Fruit fly (Drosophila melanogaster) whole organism, embryonic: ENCODE results near the gene ScpX.

Experiments
- B-H1 ChIP-seq: fragments of 200-800 bp; sonication (Bioruptor generic); IDR thresholded peaks from 3 replicates; pipeline ENCODE4 v1.3.6; 2022; ENCODE audit warnings: missing biosample characterization, missing genetic modification characterization
- CG10321 ChIP-seq: fragments of 200-800 bp; sonication (Bioruptor generic); IDR thresholded peaks from 2 replicates; pipeline ENCODE4 v1.3.6; 2022; ENCODE audit warnings: missing biosample characterization, missing genetic modification characterization
- CG11085 ChIP-seq: fragments of 200-800 bp; sonication (Bioruptor generic); IDR thresholded peaks from 2 replicates; pipeline ENCODE4 v1.3.6; 2022; ENCODE audit warnings: missing biosample characterization, missing genetic modification characterization
- CG11696 ChIP-seq: fragments of 200-800 bp; sonication (Bioruptor generic); IDR thresholded peaks from 2 replicates; pipeline ENCODE4 v1.3.6; 2022; ENCODE audit warnings: missing biosample characterization, missing genetic modification characterization
- CG12104 ChIP-seq: fragments of 200-800 bp; sonication (Bioruptor generic); optimal IDR thresholded peaks from 3 replicates; lab custom pipeline; 2016; ENCODE audit warnings: missing biosample characterization, missing genetic modification characterization
- CG1233 ChIP-seq: fragments of 200-800 bp; sonication (Bioruptor generic); optimal IDR thresholded peaks from 4 replicates; lab custom pipeline; 2018; ENCODE audit warnings: missing biosample characterization, mild to moderate bottlenecking, missing genetic modification characterization
- CG15601 ChIP-seq: fragments of 200-800 bp; sonication (Bioruptor generic); optimal IDR thresholded peaks from 3 replicates; lab custom pipeline; 2019; ENCODE audit warnings: missing biosample characterization, mild to moderate bottlenecking, missing genetic modification characterization, moderate library complexity
- CG17359 ChIP-seq: fragments of 200-800 bp; sonication (Bioruptor generic); optimal IDR thresholded peaks from 3 replicates; lab custom pipeline; 2018; ENCODE audit warnings: missing biosample characterization, mild to moderate bottlenecking, missing genetic modification characterization, moderate library complexity
- CG18011 ChIP-seq: fragments of 200-800 bp; sonication (Bioruptor generic); optimal IDR thresholded peaks from 2 replicates; lab custom pipeline; 2017; ENCODE audit warnings: missing biosample characterization, missing genetic modification characterization, mild to moderate bottlenecking, moderate library complexity, missing genotype
- CG30020 ChIP-seq: fragments of 200-800 bp; optimal IDR thresholded peaks from 2 replicates; lab custom pipeline; 2019; ENCODE audit warnings: missing biosample characterization, mild to moderate bottlenecking, missing genetic modification characterization, moderate library complexity
- CG34376 ChIP-seq: fragments of 200-800 bp; sonication (Bioruptor generic); optimal IDR thresholded peaks from 2 replicates; lab custom pipeline; 2018; ENCODE audit warnings: missing biosample characterization, mild to moderate bottlenecking, missing genetic modification characterization
- CG6854 ChIP-seq: fragments of 200-800 bp; sonication (Bioruptor generic); optimal IDR thresholded peaks from 3 replicates; lab custom pipeline; 2017; ENCODE audit warnings: missing biosample characterization, mild to moderate bottlenecking, missing genetic modification characterization
- CG7987 ChIP-seq: fragments of 200-800 bp; sonication (Bioruptor generic); optimal IDR thresholded peaks from 2 replicates; lab custom pipeline; 2018; ENCODE audit warnings: missing biosample characterization, mild to moderate bottlenecking, missing genetic modification characterization, moderate library complexity
- CG8290 ChIP-seq, 3 experiments: fragments of 200-800 bp; sonication (Bioruptor generic); optimal IDR thresholded peaks; 2 replicates each; lab custom pipeline; 2016 to 2019; ENCODE audit warnings: missing biosample characterization in 3 of 3, missing genetic modification characterization in 3 of 3, mild to moderate bottlenecking in 2 of 3, moderate library complexity in 1 of 3
- CG9876 ChIP-seq: fragments of 200-800 bp; sonication (Bioruptor generic); optimal IDR thresholded peaks from 2 replicates; lab custom pipeline; 2016; ENCODE audit warnings: missing biosample characterization, missing genetic modification characterization
- Dref ChIP-seq: fragments of 200-800 bp; sonication (Bioruptor generic); IDR thresholded peaks from 2 replicates; pipeline ENCODE4 v1.3.6; 2022; ENCODE audit warnings: missing biosample characterization, missing genetic modification characterization
- HLH3B ChIP-seq: fragments of 200-800 bp; sonication (Bioruptor generic); IDR thresholded peaks from 2 replicates; pipeline ENCODE4 v1.3.6; 2022; ENCODE audit warnings: missing biosample characterization, missing genetic modification characterization
- HLH54F ChIP-seq: fragments of 200-800 bp; sonication (Bioruptor generic); optimal IDR thresholded peaks from 3 replicates; lab custom pipeline; 2016; ENCODE audit warnings: missing biosample characterization, missing genetic modification characterization
- Hey ChIP-seq: fragments of 200-800 bp; sonication (Bioruptor generic); optimal IDR thresholded peaks from 3 replicates; lab custom pipeline; 2018; ENCODE audit warnings: missing biosample characterization, mild to moderate bottlenecking, missing genetic modification characterization
- Hr39 ChIP-seq: fragments of >200 bp; optimal IDR thresholded peaks from 2 replicates; lab custom pipeline; 2017
- Max ChIP-seq: fragments of 200-800 bp; sonication (Bioruptor generic); optimal IDR thresholded peaks from 2 replicates; lab custom pipeline; 2016; ENCODE audit warnings: missing biosample characterization, mild to moderate bottlenecking, missing genetic modification characterization
- Oaz ChIP-seq: fragments of 200-800 bp; sonication (Bioruptor generic); IDR thresholded peaks from 2 replicates; pipeline ENCODE4 v1.3.6; 2022; ENCODE audit warnings: missing biosample characterization, missing genetic modification characterization
- Poxn ChIP-seq: fragments of 200-800 bp; sonication (Bioruptor generic); IDR thresholded peaks from 2 replicates; pipeline ENCODE4 v1.3.6; 2022; ENCODE audit warnings: missing biosample characterization, missing genetic modification characterization
- TFAM ChIP-seq: fragments of 200-800 bp; sonication (Bioruptor generic); optimal IDR thresholded peaks from 2 replicates; lab custom pipeline; 2017; ENCODE audit warnings: missing biosample characterization, missing genetic modification characterization, inconsistent platforms
- Vsx1 ChIP-seq: fragments of 200-800 bp; sonication (Bioruptor generic); optimal IDR thresholded peaks from 2 replicates; lab custom pipeline; 2017; ENCODE audit warnings: missing biosample characterization, mild to moderate bottlenecking, missing genetic modification characterization, missing genetic modification reagents
- cad ChIP-seq: fragments of >200 bp; optimal IDR thresholded peaks from 2 replicates; lab custom pipeline; 2017; ENCODE audit warnings: missing biosample characterization, missing genetic modification characterization
- cato ChIP-seq: fragments of 200-800 bp; sonication (Bioruptor generic); optimal IDR thresholded peaks from 2 replicates; lab custom pipeline; 2016; ENCODE audit warnings: missing biosample characterization, missing genetic modification characterization, borderline replicate concordance
- caup ChIP-seq: fragments of 200-800 bp; sonication (Bioruptor generic); optimal IDR thresholded peaks from 3 replicates; lab custom pipeline; 2017; ENCODE audit warnings: missing biosample characterization, mild to moderate bottlenecking, missing genetic modification characterization, moderate library complexity; ENCODE audit not compliant: severe bottlenecking
- chn ChIP-seq: fragments of 200-800 bp; sonication (Bioruptor generic); optimal IDR thresholded peaks from 2 replicates; lab custom pipeline; 2016; ENCODE audit warnings: missing biosample characterization, missing genetic modification characterization
- croc ChIP-seq: fragments of 200-800 bp; sonication (Bioruptor generic); conservative IDR thresholded peaks from 3 replicates; pipeline ENCODE4 v1.3.6; 2022; ENCODE audit warnings: missing biosample characterization, missing genetic modification characterization
- dati ChIP-seq: fragments of 200-800 bp; sonication (Bioruptor generic); IDR thresholded peaks from 2 replicates; pipeline ENCODE4 v1.3.6; 2022; ENCODE audit warnings: missing biosample characterization, missing genetic modification characterization
- dpn ChIP-seq, 2 experiments: fragments of 200-800 bp; sonication (Bioruptor generic); optimal IDR thresholded peaks; 3 replicates each; lab custom pipeline; 2016; ENCODE audit warnings: missing biosample characterization in 2 of 2, missing genetic modification characterization in 2 of 2
- eyg ChIP-seq: fragments of 200-800 bp; sonication (Bioruptor generic); optimal IDR thresholded peaks from 3 replicates; lab custom pipeline; 2016; ENCODE audit warnings: missing biosample characterization, missing genetic modification characterization
- gem ChIP-seq: fragments of 200-800 bp; sonication (Bioruptor generic); optimal IDR thresholded peaks from 2 replicates; lab custom pipeline; 2019; ENCODE audit warnings: missing biosample characterization, mild to moderate bottlenecking, missing genetic modification characterization, moderate library complexity
- hbn ChIP-seq: fragments of 200-800 bp; sonication (Bioruptor generic); IDR thresholded peaks from 2 replicates; pipeline ENCODE4 v1.3.6; 2022; ENCODE audit warnings: missing biosample characterization, missing genetic modification characterization; ENCODE audit not compliant: partially characterized antibody
- hkb ChIP-seq, 2 experiments: fragments of 200-800 bp in 1 of 2; fragments of >200 bp in 1 of 2; sonication (Bioruptor generic) in 1 of 2; IDR thresholded peaks in 1 of 2; optimal IDR thresholded peaks in 1 of 2; 2 replicates each; pipeline versions ENCODE4 v1.3.6 to Lab custom; 2017 to 2022; ENCODE audit warnings: missing biosample characterization in 1 of 2, missing genetic modification characterization in 1 of 2
- kni ChIP-seq: fragments of 200-800 bp; sonication (Bioruptor generic); optimal IDR thresholded peaks from 3 replicates; lab custom pipeline; 2017; ENCODE audit warnings: mild to moderate bottlenecking, missing biosample characterization, missing genetic modification reagents, missing genetic modification characterization
- nau ChIP-seq: fragments of 200-800 bp; sonication (Bioruptor generic); optimal IDR thresholded peaks from 3 replicates; lab custom pipeline; 2017; ENCODE audit warnings: missing biosample characterization, mild to moderate bottlenecking, missing genetic modification characterization, missing genetic modification reagents
- odd ChIP-seq: fragments of 200-800 bp; sonication (Bioruptor generic); optimal IDR thresholded peaks from 2 replicates; lab custom pipeline; 2017; ENCODE audit warnings: missing biosample characterization, mild to moderate bottlenecking, missing genetic modification characterization
- pnt ChIP-seq: fragments of 200-800 bp; sonication (Bioruptor generic); optimal IDR thresholded peaks from 3 replicates; lab custom pipeline; 2016; ENCODE audit warnings: missing biosample characterization, missing genetic modification characterization
- pzg ChIP-seq: fragments of 200-800 bp; sonication (Bioruptor generic); optimal IDR thresholded peaks from 3 replicates; lab custom pipeline; 2018; ENCODE audit warnings: missing biosample characterization, mild to moderate bottlenecking, missing genetic modification characterization, moderate library complexity
- ranshi ChIP-seq: fragments of 200-800 bp; sonication (Bioruptor generic); IDR thresholded peaks from 2 replicates; pipeline ENCODE4 v1.3.6; 2022; ENCODE audit warnings: missing biosample characterization, missing genetic modification characterization
- salm ChIP-seq: fragments of 200-800 bp; sonication (Bioruptor generic); optimal IDR thresholded peaks from 2 replicates; lab custom pipeline; 2018; ENCODE audit warnings: missing biosample characterization, mild to moderate bottlenecking, missing genetic modification characterization
- sim ChIP-seq: fragments of 200-800 bp; sonication (Bioruptor generic); IDR thresholded peaks from 2 replicates; pipeline ENCODE4 v1.3.6; 2022; ENCODE audit warnings: missing biosample characterization, missing genetic modification characterization
- tin ChIP-seq: fragments of 200-800 bp; sonication (Bioruptor generic); optimal IDR thresholded peaks from 3 replicates; lab custom pipeline; 2016; ENCODE audit warnings: missing biosample characterization, missing genetic modification characterization
- twi ChIP-seq: fragments of 200-800 bp; optimal IDR thresholded peaks from 2 replicates; lab custom pipeline; 2019; ENCODE audit warnings: missing biosample characterization, mild to moderate bottlenecking, missing genetic modification characterization, moderate library complexity
- vnd ChIP-seq: fragments of 200-800 bp; sonication (Bioruptor generic); IDR thresholded peaks from 3 replicates; pipeline ENCODE4 v1.3.6; 2022; ENCODE audit warnings: missing biosample characterization, missing genetic modification characterization; ENCODE audit not compliant: partially characterized antibody
- wek ChIP-seq: fragments of 200-800 bp; sonication (Bioruptor generic); optimal IDR thresholded peaks from 3 replicates; lab custom pipeline; 2018; ENCODE audit warnings: missing biosample characterization, mild to moderate bottlenecking, missing genetic modification characterization, moderate library complexity
- z ChIP-seq: fragments of 200-800 bp; sonication (Bioruptor generic); IDR thresholded peaks from 3 replicates; pipeline ENCODE4 v1.3.6; 2022; ENCODE audit warnings: missing biosample characterization, missing genetic modification characterization
- zfh1 ChIP-seq: fragments of 200-800 bp; sonication (Bioruptor generic); IDR thresholded peaks from 3 replicates; pipeline ENCODE4 v1.3.6; 2022; ENCODE audit warnings: missing biosample characterization, missing genetic modification characterization

ScpX gene

dm6 chr2L:18881014-18881660 lies 50.1 kb downstream of the ScpX start, which contains the start of gene tup (continued):
- TF ChIP-seq hbn (GFP tag; lab: Robert Waterston, UW) (no peak), Oaz (no peak), sim (no peak), caup (GFP tag; lab: Kevin White, UChicago) (peak; percentile 23), CG11696 (GFP tag; lab: Robert Waterston, UW) (no peak), CG15601 (tag; lab: Kevin White, UChicago) (no peak), Dref (GFP tag; lab: Robert Waterston, UW) (no peak), eyg (GFP tag; lab: Kevin White, UChicago) (no peak), kni (peak; percentile 89), Vsx1 (no peak), CG12104 (GFP tag; lab: Kevin White, UChicago) (no peak), CG11085 (GFP tag; lab: Robert Waterston, UW) (no peak), Hey (tag; lab: Kevin White, UChicago) (no peak), CG10321 (peak; percentile 98), vnd (no peak), nau (peak; percentile 42), TFAM (GFP tag; lab: Kevin White, UChicago) (no peak), dpn (GFP tag; optimal IDR thresholded peaks at IDR 0.05; lab: Kevin White, UChicago) (no peak), CG30020 (no peak), CG34376 (no peak), cad (GFP tag; lab: Kevin White, UChicago) (no peak), dati (GFP tag; lab: Robert Waterston, UW) (no peak), CG8290 (GFP tag; optimal IDR thresholded peaks at IDR 0.05; lab: Kevin White, UChicago) (no peak), CG8290 (tag; optimal IDR thresholded peaks at IDR 0.05; lab: Kevin White, UChicago) (peak in 1 of 2 experiments; percentile 27), cato (GFP tag; lab: Kevin White, UChicago) (no peak), Max (peak; percentile 9), gem (tag; lab: Kevin White, UChicago) (no peak), pzg (GFP tag; lab: Kevin White, UChicago) (no peak), CG17359 (tag; lab: Kevin White, UChicago) (no peak), odd (GFP tag; lab: Kevin White, UChicago) (no peak), z (GFP tag; lab: Robert Waterston, UW) (no peak), HLH3B (GFP tag; lab: Robert Waterston, UW) (0 out of 2 replicates have a peak, but pooled peaks have one; percentile 10), CG6854 (GFP tag; lab: Kevin White, UChicago) (no peak), CG7987 (GFP tag; lab: Kevin White, UChicago) (no peak), Poxn (no peak), B-H1 (GFP tag; lab: Robert Waterston, UW) (no peak), croc (no peak), salm (no peak), twi (peak; percentile 71), hkb (optimal IDR thresholded peaks at IDR 0.05; lab: Kevin White, UChicago) (no peak), hkb (GFP tag; IDR thresholded peaks at IDR 0.05; lab: Robert Waterston, UW) (no peak; the same call in none of the 2 replicates), chn (no peak), Hr39 (lab: Kevin White, UChicago) (no peak), tin (GFP tag; lab: Kevin White, UChicago) (no peak), CG1233 (GFP tag; lab: Kevin White, UChicago) (no peak), CG9876 (GFP tag; lab: Kevin White, UChicago) (no peak), pnt (GFP tag; lab: Kevin White, UChicago) (no peak), ranshi (GFP tag; lab: Robert Waterston, UW) (no peak), zfh1 (GFP tag; lab: Robert Waterston, UW) (no peak), wek (GFP tag; lab: Kevin White, UChicago) (no peak), HLH54F (GFP tag; lab: Kevin White, UChicago) (no peak), CG18011 (GFP tag; lab: Kevin White, UChicago) (no peak)
